Worm (Caenorhabditis elegans): ENCODE measurements around the gene far-4.

ce11 chrV:12992891-12993290 lies 6.6 kb downstream of the far-4 start, which contains the start of the genes F15B9.11 and dsl-7:
- TF ChIP-seq ama-1 (optimal IDR thresholded peaks at IDR 0.05) (no peak), ceh-36 (tag; optimal IDR thresholded peaks at IDR 0.05) (no peak), flt-1 (GFP tag; IDR thresholded peaks at IDR 0.05) (no peak), sea-1 (GFP tag; conservative IDR thresholded peaks at IDR 0.05) (no peak), aly-1 (tag; optimal IDR thresholded peaks at IDR 0.05) (no peak), tbx-37 (GFP tag; conservative IDR thresholded peaks at IDR 0.05) (no peak), scrt-1 (GFP tag; IDR thresholded peaks at IDR 0.05) (no peak), tbx-11 (GFP tag; IDR thresholded peaks at IDR 0.05) (no peak), ets-7 (tag; optimal IDR thresholded peaks at IDR 0.05) (no peak), hmbx-1 (tag; optimal IDR thresholded peaks at IDR 0.05) (no peak), ceh-13 (GFP tag; optimal IDR thresholded peaks at IDR 0.05) (no peak)

Measured in whole organism, early embryonic.